Worm (Caenorhabditis elegans) whole organism, early embryonic: ENCODE results near the gene chat-1.

Experiments
- aly-1 ChIP-seq: sonication (generic microtip); optimal IDR thresholded peaks from 2 replicates; lab custom pipeline; 2016; ENCODE audit warnings: missing genetic modification characterization, missing compliant biosample characterization
- ama-1 ChIP-seq: fragments of 150-350 bp; optimal IDR thresholded peaks from 2 replicates; lab custom pipeline; 2014
- ceh-13 ChIP-seq: fragments of 200-800 bp; sonication (Bioruptor generic); optimal IDR thresholded peaks from 2 replicates; lab custom pipeline; 2018; ENCODE audit warnings: mild to moderate bottlenecking, missing genetic modification characterization, missing compliant biosample characterization
- ets-7 ChIP-seq: sonication (generic microtip); optimal IDR thresholded peaks from 2 replicates; lab custom pipeline; 2016; ENCODE audit warnings: missing genotype, missing genetic modification characterization, missing compliant biosample characterization
- flt-1 ChIP-seq: fragments of 200-800 bp; sonication (Bioruptor generic); IDR thresholded peaks from 2 replicates; pipeline ENCODE4 v1.3.6; 2022; ENCODE audit warnings: missing genetic modification characterization, missing compliant biosample characterization
- hmbx-1 ChIP-seq: sonication (generic microtip); optimal IDR thresholded peaks from 2 replicates; lab custom pipeline; 2016; ENCODE audit warnings: mild to moderate bottlenecking, missing genetic modification characterization, missing compliant biosample characterization
- pes-1 ChIP-seq: fragments of 200-800 bp; sonication (Bioruptor generic); IDR thresholded peaks from 2 replicates; pipeline ENCODE4 v1.3.6; 2022; ENCODE audit warnings: missing genetic modification reagents, missing genetic modification characterization, missing compliant biosample characterization
- sea-1 ChIP-seq: fragments of 200-800 bp; sonication (Bioruptor generic); conservative IDR thresholded peaks from 2 replicates; pipeline ENCODE4 v1.3.6; 2022; ENCODE audit warnings: missing genetic modification characterization, missing compliant biosample characterization

ce11 chrIV:4398890-4399289, 48.2 kb upstream of the chat-1 start:
- TF ChIP-seq ama-1 (lab: Kevin White, UChicago) (no peak), ceh-13 (GFP tag; lab: Kevin White, UChicago) (no peak), ets-7 (no peak), pes-1 (no peak), flt-1 (GFP tag; lab: Robert Waterston, UW) (no peak), hmbx-1 (tag; lab: Kevin White, UChicago) (no peak), sea-1 (GFP tag; lab: Robert Waterston, UW) (no peak), aly-1 (tag; lab: Kevin White, UChicago) (no peak)
